Worm (Caenorhabditis elegans) whole organism, L2 larva: ENCODE measurements around the gene efa-6.

ENCODE experiments used
- C34F6.9 ChIP-seq: fragments of 150-350 bp; optimal IDR thresholded peaks from 2 replicates; lab custom pipeline; 2014; ENCODE audit warnings: missing biosample characterization, missing genetic modification characterization
- F13H6.1 ChIP-seq: sonication (generic microtip); optimal IDR thresholded peaks from 2 replicates; lab custom pipeline; 2016; ENCODE audit warnings: missing genetic modification characterization, missing compliant biosample characterization
- aly-2 ChIP-seq: fragments of 150-350 bp; optimal IDR thresholded peaks from 2 replicates; lab custom pipeline; 2014; ENCODE audit warnings: missing biosample characterization, missing genetic modification characterization
- ceh-82 ChIP-seq: fragments of 150-350 bp; optimal IDR thresholded peaks from 2 replicates; lab custom pipeline; 2014; ENCODE audit warnings: missing biosample characterization, missing genetic modification characterization
- crh-2 ChIP-seq: sonication (generic microtip); optimal IDR thresholded peaks from 2 replicates; lab custom pipeline; 2017; ENCODE audit warnings: missing biosample characterization, missing genetic modification characterization
- elt-1 ChIP-seq: fragments of 150-350 bp; optimal IDR thresholded peaks from 2 replicates; lab custom pipeline; 2014; ENCODE audit warnings: missing biosample characterization, missing genetic modification characterization
- fos-1 ChIP-seq: fragments of 150-350 bp; optimal IDR thresholded peaks from 2 replicates; lab custom pipeline; 2014; ENCODE audit warnings: missing biosample characterization, missing genetic modification characterization
- gmeb-1 ChIP-seq: fragments of 150-350 bp; optimal IDR thresholded peaks from 2 replicates; lab custom pipeline; 2014; ENCODE audit warnings: missing biosample characterization, missing genetic modification characterization
- lin-13 ChIP-seq: fragments of 150-350 bp; optimal IDR thresholded peaks from 2 replicates; lab custom pipeline; 2014; ENCODE audit warnings: missing biosample characterization, missing genetic modification reagents, missing genetic modification characterization
- lsy-2 ChIP-seq, 2 experiments: fragments of 150-350 bp in 1 of 2; sonication (generic microtip) in 1 of 2; optimal IDR thresholded peaks; 2 replicates each; lab custom pipeline; 2014 to 2017; ENCODE audit warnings: missing biosample characterization in 2 of 2, missing genetic modification characterization in 2 of 2
- mab-5 ChIP-seq: fragments of 150-350 bp; optimal IDR thresholded peaks from 2 replicates; lab custom pipeline; 2014; ENCODE audit warnings: missing biosample characterization, missing genetic modification characterization
- mdl-1 ChIP-seq, 2 experiments: fragments of 150-350 bp in 1 of 2; sonication (generic microtip) in 1 of 2; optimal IDR thresholded peaks; 2 replicates each; lab custom pipeline; 2017; ENCODE audit warnings: missing biosample characterization in 2 of 2, missing genetic modification characterization in 2 of 2
- nhr-12 ChIP-seq: fragments of 150-350 bp; optimal IDR thresholded peaks from 2 replicates; lab custom pipeline; 2014; ENCODE audit warnings: missing biosample characterization, missing genetic modification characterization
- nhr-129 ChIP-seq: fragments of 150-350 bp; optimal IDR thresholded peaks from 2 replicates; lab custom pipeline; 2014; ENCODE audit warnings: missing biosample characterization, missing genetic modification characterization
- nhr-21 ChIP-seq: fragments of 150-350 bp; optimal IDR thresholded peaks from 2 replicates; lab custom pipeline; 2014; ENCODE audit warnings: missing biosample characterization, missing genetic modification characterization
- nhr-25 ChIP-seq: fragments of 150-350 bp; sonication (generic microtip); optimal IDR thresholded peaks from 3 replicates; lab custom pipeline; 2014; ENCODE audit warnings: missing biosample characterization, missing genetic modification characterization
- nhr-6 ChIP-seq: fragments of 150-350 bp; optimal IDR thresholded peaks from 2 replicates; lab custom pipeline; 2014; ENCODE audit warnings: missing biosample characterization, missing genetic modification characterization
- sma-3 ChIP-seq: sonication (generic microtip); optimal IDR thresholded peaks from 2 replicates; lab custom pipeline; 2016; ENCODE audit warnings: missing genetic modification reagents, missing genetic modification characterization, missing compliant biosample characterization
- sma-9 ChIP-seq, 2 experiments: fragments of 150-350 bp in 1 of 2; sonication (generic microtip) in 1 of 2; optimal IDR thresholded peaks; 2 replicates each; lab custom pipeline; 2014 to 2016; ENCODE audit warnings: missing genetic modification characterization in 2 of 2, mild to moderate bottlenecking in 1 of 2, missing biosample characterization in 1 of 2, missing compliant biosample characterization in 1 of 2, missing genetic modification reagents in 1 of 2, moderate library complexity in 1 of 2
- snpc-4 ChIP-seq: fragments of 150-350 bp; optimal IDR thresholded peaks from 2 replicates; lab custom pipeline; 2014; ENCODE audit warnings: missing biosample characterization, missing genetic modification characterization
- unc-55 ChIP-seq: fragments of 150-350 bp; sonication (generic microtip); optimal IDR thresholded peaks from 3 replicates; lab custom pipeline; 2014; ENCODE audit warnings: missing biosample characterization, missing genetic modification reagents, missing genetic modification characterization
- unc-62 ChIP-seq: fragments of 150-350 bp; optimal IDR thresholded peaks from 2 replicates; lab custom pipeline; 2014; ENCODE audit warnings: missing biosample characterization, missing genetic modification reagents, missing genetic modification characterization

The efa-6 gene

ce11 chrIV:12565933-12566540, 48.5 kb downstream of the efa-6 start, which contains the start of gene eak-7:
TSS of gene eak-7 (minus strand) at chrIV:12565983.
- TF ChIP-seq elt-1 (no peak), fos-1 (tag; lab: Kevin White, UChicago) (peak; percentile 15), C34F6.9 (tag; lab: Kevin White, UChicago) (peak; percentile 55), unc-55 (GFP tag; lab: Kevin White, UChicago) (peak; percentile 50), unc-62 (GFP tag; lab: Kevin White, UChicago) (no peak), crh-2 (tag; lab: Kevin White, UChicago) (peak; percentile 4)

ce11 chrIV:12560568-12560967, 54.0 kb downstream of the efa-6 start, which contains the start of gene snb-7:
TSS of gene snb-7 (plus strand) at chrIV:12560868.
- TF ChIP-seq mdl-1 (tag; optimal IDR thresholded peaks at IDR 0.05; lab: Kevin White, UChicago) (no peak), nhr-6 (tag; lab: Kevin White, UChicago) (no peak), ceh-82 (tag; lab: Kevin White, UChicago) (no peak), sma-9 (GFP tag; optimal IDR thresholded peaks at IDR 0.05; lab: Kevin White, UChicago) (no peak), sma-9 (tag; optimal IDR thresholded peaks at IDR 0.05; lab: Kevin White, UChicago) (no peak)

- TF ChIP-seq mdl-1 (tag; optimal IDR thresholded peaks at IDR 0.05; lab: Kevin White, UChicago) (no peak), nhr-6 (tag; lab: Kevin White, UChicago) (peak; percentile 22), nhr-129 (tag; lab: Kevin White, UChicago) (peak; percentile 19), lin-13 (peak; percentile 67), nhr-21 (peak; percentile 32), lsy-2 (tag; optimal IDR thresholded peaks at IDR 0.05; lab: Kevin White, UChicago) (peak; percentile 73 to 85), sma-9 (GFP tag; optimal IDR thresholded peaks at IDR 0.05; lab: Kevin White, UChicago) (peak; percentile 56), sma-9 (tag; optimal IDR thresholded peaks at IDR 0.05; lab: Kevin White, UChicago) (no peak), nhr-25 (tag; lab: Kevin White, UChicago) (peak; percentile 74), aly-2 (tag; lab: Kevin White, UChicago) (no peak), unc-55 (GFP tag; lab: Kevin White, UChicago) (peak; percentile 88), nhr-12 (tag; lab: Kevin White, UChicago) (no peak), crh-2 (tag; lab: Kevin White, UChicago) (peak; percentile 56), snpc-4 (tag; lab: Kevin White, UChicago) (peak; percentile 39), sma-3 (GFP tag; lab: Kevin White, UChicago) (peak; percentile 42), gmeb-1 (tag; lab: Kevin White, UChicago) (peak; percentile 99), mab-5 (tag; lab: Kevin White, UChicago) (peak; percentile 11), C34F6.9 (tag; lab: Kevin White, UChicago) (peak; percentile 84), unc-62 (GFP tag; lab: Kevin White, UChicago) (no peak), F13H6.1 (tag; lab: Kevin White, UChicago) (peak; percentile 1), fos-1 (tag; lab: Kevin White, UChicago) (peak; percentile 11)
Observed at ce11 chrIV:12558925-12559450, 55.5 kb downstream of the efa-6 start, which contains the start of the genes ZK795.2 and ZK795.3. TSS of gene ZK795.2 (minus strand) at chrIV:12558975. TSS of gene ZK795.3 (plus strand) at chrIV:12559365.
